Worm (Caenorhabditis elegans): ENCODE measurements around the gene Y71H2AM.6.

ce11 chrIII:2781833-2782232 is 977 bp downstream of the Y71H2AM.6 start:
- TF ChIP-seq ama-1 (optimal IDR thresholded peaks at IDR 0.05): no peak
- no peak for TF ChIP-seq tbx-11 (GFP tag; IDR thresholded peaks at IDR 0.05)
- TF ChIP-seq tbx-37 (GFP tag; conservative IDR thresholded peaks at IDR 0.05): no peak
- no peak for TF ChIP-seq ceh-36 (tag; optimal IDR thresholded peaks at IDR 0.05)
- TF ChIP-seq pes-1 (GFP tag; IDR thresholded peaks at IDR 0.05): no peak
- TF ChIP-seq hmg-4 (GFP tag; optimal IDR thresholded peaks at IDR 0.05): no peak

Measured in whole organism, early embryonic.